Worm (Caenorhabditis elegans): ENCODE measurements around the gene K01A2.6.

DNA sequence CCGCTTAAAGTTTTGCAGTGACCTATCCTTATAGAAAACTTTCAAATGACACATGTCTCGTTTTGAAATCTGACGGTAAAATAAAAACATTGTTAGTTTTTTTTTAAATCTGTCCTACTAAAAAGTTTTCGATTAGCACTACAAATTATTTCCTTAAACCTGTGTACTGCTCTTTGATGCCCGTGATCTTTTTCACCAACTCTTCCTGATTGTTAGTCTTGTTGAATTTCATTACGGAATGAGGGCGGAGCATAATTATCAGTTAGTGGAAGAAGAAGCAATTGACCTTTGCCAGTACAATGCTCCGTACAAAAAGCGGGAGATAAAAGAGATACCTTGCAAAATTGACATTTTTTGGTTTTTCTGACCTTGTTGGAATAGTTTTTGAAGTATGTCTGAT is 7.4 kb downstream of the K01A2.6 start, which contains the start of gene K01A2.4:
- TF ChIP-seq sptf-1 (tag; optimal IDR thresholded peaks at IDR 0.05) (no peak), aly-2 (tag; optimal IDR thresholded peaks at IDR 0.05) (no peak), nhr-237 (tag; optimal IDR thresholded peaks at IDR 0.05) (no peak), unc-86 (tag; optimal IDR thresholded peaks at IDR 0.05) (no peak), lsy-2 (tag; optimal IDR thresholded peaks at IDR 0.05) (no peak), ama-1 (optimal IDR thresholded peaks at IDR 0.05) (no peak), ztf-4 (tag; optimal IDR thresholded peaks at IDR 0.05) (no peak), irx-1 (tag; optimal IDR thresholded peaks at IDR 0.05) (no peak), pag-3 (tag; optimal IDR thresholded peaks at IDR 0.05; ENCODE audit: borderline replicate concordance, insufficient read depth) (no peak)
